Worm (Caenorhabditis elegans): Measurements from ENCODE around the gene F52E10.2.
A peak's percentile ranks its signal among the peaks of the same experiment; 100 is the strongest.

F52E10.2 gene

DNA sequence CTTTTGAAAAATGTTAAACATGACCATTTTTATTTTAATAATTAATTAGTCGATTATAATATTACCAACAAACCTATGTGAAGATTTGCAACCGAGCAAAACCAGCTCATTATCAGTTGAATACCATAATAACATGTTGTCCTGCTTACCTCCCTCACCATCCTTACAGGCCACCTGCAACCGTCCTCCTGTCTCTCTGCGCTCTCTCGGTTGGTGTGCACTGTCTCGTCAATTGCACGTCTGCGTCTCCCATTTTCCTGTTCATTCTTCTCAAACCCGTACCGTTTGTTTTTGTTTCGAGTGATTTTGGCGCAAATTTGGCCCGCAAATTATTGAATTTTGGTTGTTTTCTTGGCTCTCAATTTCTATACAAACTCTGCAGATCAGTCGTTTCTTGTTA is 48.4 kb upstream of the F52E10.2 start:
- TF ChIP-seq daf-16 (GFP tag; optimal IDR thresholded peaks at IDR 0.05) (no peak), daf-16 (tag; optimal IDR thresholded peaks at IDR 0.05) (peak; percentile 55), dve-1 (tag; optimal IDR thresholded peaks at IDR 0.05; ENCODE audit: insufficient read depth) (peak; percentile 4), lin-39 (tag; optimal IDR thresholded peaks at IDR 0.05) (no peak)

DNA sequence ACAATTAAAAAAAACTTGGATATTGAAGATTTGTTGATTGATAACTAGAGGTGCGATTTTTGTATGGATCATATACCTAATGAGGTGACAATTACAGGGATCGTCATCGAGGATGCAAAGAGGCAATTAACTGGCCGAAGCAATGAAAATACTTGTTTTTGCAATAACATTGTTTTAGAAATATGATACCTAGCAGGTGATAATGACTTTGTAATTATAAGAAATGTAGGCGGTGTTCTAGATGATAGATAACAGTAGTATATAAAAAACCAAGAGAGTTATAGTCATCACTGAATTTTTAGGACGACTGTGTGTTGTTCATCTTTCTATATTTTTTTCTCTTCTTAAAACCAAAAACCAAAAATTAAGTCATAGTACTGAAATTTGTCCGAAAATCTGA is 45.3 kb upstream of the F52E10.2 start, which contains the start of gene C11G6.2:
Gene C11G6.2, plus strand, starts transcription at position 301 of the 400 bp plus-strand sequence.
- TF ChIP-seq mdt-29 (GFP tag; IDR thresholded peaks at IDR 0.05) = no peak
- no peak for TF ChIP-seq hlh-11 (tag; optimal IDR thresholded peaks at IDR 0.05)
- peak in 1 of 2 experiments; percentile 51 for TF ChIP-seq unc-62 (GFP tag; optimal IDR thresholded peaks at IDR 0.05 in 1 of 2)
- TF ChIP-seq unc-62 (tag; optimal IDR thresholded peaks at IDR 0.05) = no peak

DNA sequence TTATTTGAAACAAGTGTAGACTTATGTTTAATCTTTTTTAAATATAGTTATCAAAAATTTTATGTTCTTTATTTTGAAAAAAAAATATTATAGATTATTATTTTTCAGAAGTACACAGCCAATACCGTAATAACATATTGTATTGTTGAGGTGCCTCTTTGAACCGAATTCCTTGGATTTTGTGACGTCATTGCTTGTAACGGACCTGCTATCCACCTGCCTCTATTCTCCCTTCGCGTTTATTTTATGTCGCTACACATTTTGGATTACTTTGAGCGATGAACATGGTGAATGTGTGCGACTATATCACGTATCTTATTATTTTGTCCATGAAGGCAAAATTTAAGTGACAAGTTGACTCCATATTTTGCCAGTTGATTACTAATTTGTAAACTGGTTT is 44.2 kb upstream of the F52E10.2 start:
- TF ChIP-seq T26A8.4 (GFP tag; IDR thresholded peaks at IDR 0.05) = no peak
- no peak for TF ChIP-seq dmd-9 (GFP tag; IDR thresholded peaks at IDR 0.05)
- TF ChIP-seq F37D6.2 (tag; optimal IDR thresholded peaks at IDR 0.05) = peak; percentile 18
- peak; percentile 6 for TF ChIP-seq rbr-2 (tag; optimal IDR thresholded peaks at IDR 0.05)
- TF ChIP-seq F10B5.3 (tag; optimal IDR thresholded peaks at IDR 0.05) = peak; percentile 71
- no peak for TF ChIP-seq gei-8 (GFP tag; optimal IDR thresholded peaks at IDR 0.05)
- no peak for TF ChIP-seq lsy-2 (tag; optimal IDR thresholded peaks at IDR 0.05)
- peak; percentile 34 for TF ChIP-seq duxl-1 (tag; optimal IDR thresholded peaks at IDR 0.05; ENCODE audit: poor library complexity)
- TF ChIP-seq fkh-10 (GFP tag; optimal IDR thresholded peaks at IDR 0.05) = no peak
- no peak for TF ChIP-seq mdt-29 (GFP tag; IDR thresholded peaks at IDR 0.05)
- peak; percentile 57 for TF ChIP-seq hmg-1.1 (GFP tag; IDR thresholded peaks at IDR 0.05)
- TF ChIP-seq egl-43 (GFP tag; IDR thresholded peaks at IDR 0.05) = no peak
- no peak for TF ChIP-seq mxl-2 (GFP tag; conservative IDR thresholded peaks at IDR 0.05)
- TF ChIP-seq nhr-42 (GFP tag; IDR thresholded peaks at IDR 0.05) = 0 out of 2 replicates have a peak, but pooled peaks have one; percentile 9
- peak; percentile 25 for TF ChIP-seq dve-1 (tag; optimal IDR thresholded peaks at IDR 0.05; ENCODE audit: insufficient read depth)
- no peak for TF ChIP-seq nhr-25 (tag; optimal IDR thresholded peaks at IDR 0.05; ENCODE audit: borderline replicate concordance, insufficient read depth)
- peak; percentile 10 for TF ChIP-seq ztf-7 (tag; optimal IDR thresholded peaks at IDR 0.05)
- peak; percentile 27 for TF ChIP-seq nhr-102 (tag; optimal IDR thresholded peaks at IDR 0.05)
- TF ChIP-seq ceh-62 (tag; optimal IDR thresholded peaks at IDR 0.05) = no peak
- TF ChIP-seq hlh-30 (tag; optimal IDR thresholded peaks at IDR 0.05; ENCODE audit: insufficient read depth) = no peak
- no peak for TF ChIP-seq spr-1 (tag; optimal IDR thresholded peaks at IDR 0.05)

ce11 chrX:16324222-16324621 is 41.2 kb upstream of the F52E10.2 start:
- TF ChIP-seq hlh-30 (tag; optimal IDR thresholded peaks at IDR 0.05; ENCODE audit: insufficient read depth) = peak; percentile 53
- peak; percentile 68 for TF ChIP-seq hlh-11 (tag; optimal IDR thresholded peaks at IDR 0.05)
- TF ChIP-seq aha-1 (tag) = peak; percentile 43
- TF ChIP-seq nhr-48 (tag; optimal IDR thresholded peaks at IDR 0.05) = peak; percentile 34
- TF ChIP-seq unc-62 (GFP tag; optimal IDR thresholded peaks at IDR 0.05 in 1 of 2) = peak in 1 of 2 experiments; percentile 77
- no peak for TF ChIP-seq unc-62 (tag; optimal IDR thresholded peaks at IDR 0.05)
- no peak for TF ChIP-seq cey-2 (tag; optimal IDR thresholded peaks at IDR 0.05; ENCODE audit: borderline replicate concordance, insufficient read depth)
- peak; percentile 52 for TF ChIP-seq mxl-3 (GFP tag; optimal IDR thresholded peaks at IDR 0.05)
- TF ChIP-seq mxl-2 (GFP tag; conservative IDR thresholded peaks at IDR 0.05) = no peak
- no peak for TF ChIP-seq Y5F2A.4 (GFP tag; optimal IDR thresholded peaks at IDR 0.05)
- TF ChIP-seq hmg-1.1 (GFP tag; IDR thresholded peaks at IDR 0.05) = 0 out of 2 replicates have a peak, but pooled peaks have one; percentile 21
- TF ChIP-seq mdl-1 (tag; optimal IDR thresholded peaks at IDR 0.05) = peak; percentile 28 to 76
- TF ChIP-seq nhr-28 (tag; optimal IDR thresholded peaks at IDR 0.05) = peak; percentile 39
- peak; percentile 17 for TF ChIP-seq dpl-1 (GFP tag; optimal IDR thresholded peaks at IDR 0.05)

Measured in whole organism, L4 larva.